Worm (Caenorhabditis elegans): ENCODE measurements around the gene srt-20.
"Not testable (repeated sequence)": the region's sequence is repeated elsewhere in the genome, so short reads cannot be mapped to it uniquely, and the experiment has no call there.

srt-20 gene

ce11 chrV:4278735-4279134, at the start of gene srt-20:
TSS of gene srt-20 (minus strand) at chrV:4278835.
- not testable (repeated sequence) for TF ChIP-seq W03F9.2, him-1, dao-5 (tag; optimal IDR thresholded peaks at IDR 0.05)

DNA sequence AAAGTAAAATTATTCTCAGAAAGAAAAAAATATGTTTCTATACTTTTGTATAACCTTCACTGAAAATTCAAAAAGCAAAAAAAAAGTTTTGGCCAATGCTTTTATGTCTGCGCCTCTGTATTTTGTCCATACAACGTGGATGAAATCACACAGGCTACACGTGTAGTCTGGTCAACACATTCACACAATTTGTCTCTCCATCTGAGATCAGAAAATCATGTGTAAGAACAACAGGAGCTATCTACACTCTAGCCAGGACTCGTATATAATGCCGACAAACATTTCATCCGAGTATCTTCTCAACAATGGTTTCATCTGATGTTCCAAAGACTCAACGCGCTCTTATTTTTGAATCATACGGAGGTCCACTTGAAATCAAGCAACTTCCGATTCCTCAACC, 48.2 kb upstream of the srt-20 start, which contains the start of gene D2063.1:
TSS of gene D2063.1 (plus strand) at position 281 of the 400 bp plus-strand sequence.
- no peak for TF ChIP-seq W03F9.2 (tag; optimal IDR thresholded peaks at IDR 0.05)
- no peak for TF ChIP-seq dao-5 (tag; optimal IDR thresholded peaks at IDR 0.05)
- no peak for TF ChIP-seq him-1 (tag; optimal IDR thresholded peaks at IDR 0.05)

DNA sequence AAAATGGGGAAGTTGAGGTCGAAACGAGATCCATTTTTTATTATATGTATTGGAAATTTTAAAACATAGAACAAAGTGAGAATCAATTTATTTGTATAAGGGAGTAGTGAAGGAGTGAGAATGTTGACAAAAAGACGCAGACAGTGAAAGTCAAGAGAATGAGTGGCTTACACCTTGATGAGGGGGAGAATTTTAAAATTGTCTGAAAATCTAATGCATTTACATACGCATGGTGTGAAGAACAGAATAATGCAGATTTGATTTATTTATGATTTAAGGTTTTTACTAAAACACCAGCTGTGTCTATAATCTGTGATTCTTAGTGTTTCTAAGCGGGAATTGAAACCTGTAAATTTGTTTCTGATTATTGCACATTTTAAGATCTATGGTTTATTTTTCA, 46.8 kb upstream of the srt-20 start, which contains the start of gene nhr-125:
TSS of gene nhr-125 (minus strand) at position 101 of the 400 bp plus-strand sequence.
- TF ChIP-seq him-1 (tag; optimal IDR thresholded peaks at IDR 0.05), result no peak
- TF ChIP-seq dao-5 (tag; optimal IDR thresholded peaks at IDR 0.05), result no peak
- no peak for TF ChIP-seq W03F9.2 (tag; optimal IDR thresholded peaks at IDR 0.05)

ce11 chrV:4322706-4323105, 44.1 kb upstream of the srt-20 start, which contains the start of gene R02D1.2:
TSS of gene R02D1.2 (minus strand) at chrV:4322806.
- TF ChIP-seq him-1 (tag; optimal IDR thresholded peaks at IDR 0.05), result no peak
- TF ChIP-seq W03F9.2 (tag; optimal IDR thresholded peaks at IDR 0.05), result no peak
- TF ChIP-seq dao-5 (tag; optimal IDR thresholded peaks at IDR 0.05), result no peak

DNA sequence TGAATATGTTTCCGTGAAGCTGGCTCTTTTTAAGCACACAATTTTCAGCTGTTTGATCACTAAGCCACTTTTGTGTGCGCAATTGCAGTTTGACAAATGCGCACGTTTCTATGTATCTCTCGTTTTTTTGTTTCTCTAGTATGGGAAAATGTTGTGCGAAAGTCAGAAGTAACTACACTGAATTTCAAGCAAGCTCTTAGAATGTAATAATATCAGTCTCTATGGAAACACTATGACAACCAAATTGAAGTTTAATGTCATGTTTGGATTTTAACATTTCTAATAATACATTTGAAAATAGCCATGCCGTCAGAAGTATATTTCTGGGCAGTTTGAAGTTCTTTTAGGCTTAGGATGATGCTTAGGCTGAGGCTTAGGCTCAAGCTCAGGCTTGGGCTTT, 41.2 kb upstream of the srt-20 start, which contains the start of gene ZC132.9:
TSS of gene ZC132.9 (minus strand) at position 101 of the 400 bp plus-strand sequence.
- TF ChIP-seq W03F9.2 (tag; optimal IDR thresholded peaks at IDR 0.05) (no peak), dao-5 (tag; optimal IDR thresholded peaks at IDR 0.05) (no peak), him-1 (tag; optimal IDR thresholded peaks at IDR 0.05) (no peak)

DNA sequence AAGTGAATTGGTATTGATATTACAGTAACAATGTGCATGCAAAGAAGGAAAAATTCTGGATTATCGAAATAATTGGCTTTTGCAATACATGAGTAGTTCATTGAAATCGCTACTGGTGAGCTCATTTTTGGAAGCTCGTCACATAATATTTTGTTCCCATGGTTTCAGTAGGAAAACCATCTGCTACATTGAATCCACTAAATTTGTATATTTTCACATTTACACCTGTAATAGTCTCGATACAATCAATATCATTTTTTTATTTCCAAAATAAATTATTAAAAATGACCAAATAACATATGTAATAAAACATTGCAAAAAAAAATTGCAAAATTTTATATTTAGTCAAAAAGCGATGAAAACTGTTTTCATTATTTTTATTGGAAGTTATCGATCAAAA, 36.4 kb upstream of the srt-20 start, which contains the start of gene srh-192:
TSS of gene srh-192 (minus strand) at position 101 of the 400 bp plus-strand sequence.
- TF ChIP-seq W03F9.2 (tag; optimal IDR thresholded peaks at IDR 0.05) (no peak), him-1 (tag; optimal IDR thresholded peaks at IDR 0.05) (no peak), dao-5 (tag; optimal IDR thresholded peaks at IDR 0.05) (no peak)

DNA sequence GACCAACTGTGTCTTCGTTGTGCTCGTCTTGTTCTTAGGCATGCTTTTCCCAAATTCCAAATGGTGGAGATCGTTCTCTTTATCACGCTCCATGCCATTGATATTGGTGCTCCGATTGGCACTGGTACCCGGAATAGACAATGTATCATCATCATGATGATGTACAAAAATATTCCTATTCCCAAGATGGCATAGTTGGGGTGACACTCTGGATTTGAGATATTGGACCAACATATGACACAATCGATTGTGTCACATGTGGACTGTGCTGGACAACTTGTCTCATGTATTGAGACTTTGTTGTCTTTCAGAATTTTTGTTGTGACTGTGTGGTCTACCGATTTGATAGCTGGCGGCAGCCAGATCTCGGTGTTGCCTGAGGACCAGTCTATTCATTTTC, 25.6 kb upstream of the srt-20 start:
- no peak for TF ChIP-seq dao-5 (tag; optimal IDR thresholded peaks at IDR 0.05)
- TF ChIP-seq him-1 (tag; optimal IDR thresholded peaks at IDR 0.05), result no peak

ce11 chrV:4303793-4304192, 25.2 kb upstream of the srt-20 start:
- TF ChIP-seq him-1 (tag; optimal IDR thresholded peaks at IDR 0.05) (no peak), W03F9.2 (tag; optimal IDR thresholded peaks at IDR 0.05) (no peak), dao-5 (tag; optimal IDR thresholded peaks at IDR 0.05) (no peak)

DNA sequence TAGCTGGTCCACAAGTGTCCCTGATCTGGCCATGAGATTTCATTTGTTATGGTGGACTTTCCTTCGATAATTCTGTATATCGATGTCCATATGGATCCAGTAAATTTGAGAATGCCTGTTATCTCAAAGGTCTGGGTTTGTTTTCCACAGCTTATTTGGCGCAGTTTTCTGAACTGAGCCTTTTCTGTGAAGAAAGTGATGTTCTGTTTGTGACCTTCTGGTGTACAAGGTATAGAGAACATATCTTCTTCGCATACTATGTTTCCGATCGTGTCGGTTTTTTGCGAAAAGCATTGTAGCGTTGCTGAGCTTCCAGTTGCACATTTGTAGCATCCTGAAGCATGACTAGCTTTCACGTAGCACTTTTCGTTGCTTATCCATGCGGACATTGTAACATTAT, 24.2 kb upstream of the srt-20 start:
- no peak for TF ChIP-seq dao-5 (tag; optimal IDR thresholded peaks at IDR 0.05)
- no peak for TF ChIP-seq W03F9.2 (tag; optimal IDR thresholded peaks at IDR 0.05)
- TF ChIP-seq him-1 (tag; optimal IDR thresholded peaks at IDR 0.05), result no peak

- no peak for TF ChIP-seq him-1 (tag; optimal IDR thresholded peaks at IDR 0.05)
- no peak for TF ChIP-seq dao-5 (tag; optimal IDR thresholded peaks at IDR 0.05)
- TF ChIP-seq W03F9.2 (tag; optimal IDR thresholded peaks at IDR 0.05), result no peak
These were observed 21.1 kb upstream of the srt-20 start, which contains the start of gene ZC132.3 for ce11 chrV:4299741-4300140. TSS of gene ZC132.3 (minus strand) at chrV:4299841.

- TF ChIP-seq dao-5 (tag; optimal IDR thresholded peaks at IDR 0.05) (no peak), him-1 (tag; optimal IDR thresholded peaks at IDR 0.05) (no peak), W03F9.2 (tag; optimal IDR thresholded peaks at IDR 0.05) (no peak)
These were observed 19.9 kb upstream of the srt-20 start, which contains the start of gene ZC132.11 for ce11 chrV:4298579-4298978. TSS of gene ZC132.11 (minus strand) at chrV:4298679.

DNA sequence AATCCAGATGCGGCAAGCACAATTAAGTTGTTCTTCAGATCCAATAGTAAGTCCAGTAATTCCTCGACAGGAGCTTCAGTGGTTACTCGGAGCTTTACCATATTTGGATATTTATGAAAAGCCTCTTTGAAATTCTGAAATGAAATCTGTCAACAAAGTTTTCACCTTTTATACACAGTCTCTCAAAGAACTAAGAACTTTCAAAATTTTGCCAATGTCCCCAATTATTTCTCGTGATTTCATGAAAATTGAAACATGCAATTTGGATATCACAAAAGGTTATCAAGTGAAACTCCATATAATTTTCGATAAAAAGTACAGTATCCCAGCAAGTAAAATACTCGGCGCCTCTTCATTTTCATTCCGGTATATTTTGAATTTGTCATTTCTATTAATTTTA, 17.3 kb upstream of the srt-20 start, which contains the start of gene F47D2.11:
TSS of gene F47D2.11 (minus strand) at position 101 of the 400 bp plus-strand sequence.
- TF ChIP-seq dao-5 (tag; optimal IDR thresholded peaks at IDR 0.05), result no peak
- TF ChIP-seq him-1 (tag; optimal IDR thresholded peaks at IDR 0.05), result no peak
- TF ChIP-seq W03F9.2 (tag; optimal IDR thresholded peaks at IDR 0.05), result no peak

DNA sequence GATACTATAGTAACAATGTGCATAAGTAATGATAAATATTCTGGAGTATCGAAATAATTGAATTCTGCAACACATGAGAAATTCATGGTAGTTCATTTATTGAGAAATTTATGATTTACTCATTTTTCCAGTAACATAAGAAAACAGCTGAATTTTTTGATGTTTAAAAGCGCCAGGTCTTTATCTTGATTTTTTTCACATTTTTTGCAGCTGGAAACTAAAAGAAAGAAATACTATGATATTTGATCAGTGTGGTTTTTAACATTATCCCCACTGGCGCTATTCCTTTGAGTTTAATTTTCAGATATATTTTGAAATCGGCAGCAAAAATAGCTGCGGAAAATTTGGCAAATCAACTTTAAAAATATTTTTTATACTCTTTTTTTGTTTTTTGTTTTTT, 14.8 kb upstream of the srt-20 start, which contains the start of gene srh-194:
TSS of gene srh-194 (minus strand) at position 101 of the 400 bp plus-strand sequence.
- TF ChIP-seq him-1, dao-5, W03F9.2 (tag; optimal IDR thresholded peaks at IDR 0.05): not testable (repeated sequence)

DNA sequence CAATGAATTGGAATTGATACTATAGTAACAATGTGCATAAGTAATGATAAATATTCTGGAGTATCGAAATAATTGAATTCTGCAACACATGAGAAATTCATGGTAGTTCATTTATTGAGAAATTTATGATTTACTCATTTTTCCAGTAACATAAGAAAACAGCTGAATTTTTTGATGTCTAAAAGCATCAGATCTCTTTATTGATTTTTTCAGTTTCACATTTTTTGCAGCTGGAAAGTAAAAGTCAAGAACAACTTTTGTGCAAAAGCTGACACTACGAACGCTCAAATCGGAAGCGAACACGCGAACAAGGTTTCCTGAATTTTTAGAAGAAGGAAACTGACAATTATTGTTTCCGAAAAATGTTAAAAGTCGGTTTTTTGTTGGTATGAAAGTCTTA, 11.5 kb upstream of the srt-20 start, which contains the start of gene srh-193:
TSS of gene srh-193 (minus strand) at position 101 of the 400 bp plus-strand sequence.
- not testable (repeated sequence) for TF ChIP-seq dao-5, W03F9.2, him-1 (tag; optimal IDR thresholded peaks at IDR 0.05)

Data from whole organism, L4/young adult.